Worm (Caenorhabditis elegans) whole organism, young adult: ENCODE data around the gene ZC449.5.
A peak's percentile ranks its signal among the peaks of the same experiment; 100 is the strongest.

Experiments
- B0019.2 ChIP-seq: fragments of 200-800 bp; sonication (Bioruptor generic); conservative IDR thresholded peaks from 2 replicates; pipeline ENCODE4 v1.3.6; 2022; ENCODE audit warnings: missing genetic modification reagents, missing genetic modification characterization, missing compliant biosample characterization
- C06A6.2 ChIP-seq: fragments of 200-800 bp; sonication (Bioruptor generic); conservative IDR thresholded peaks from 2 replicates; pipeline ENCODE4 v1.3.6; 2022; ENCODE audit warnings: missing genetic modification characterization, missing compliant biosample characterization
- C17E4.6 ChIP-seq: fragments of 200-800 bp; sonication (Bioruptor generic); IDR thresholded peaks from 2 replicates; pipeline ENCODE4 v1.3.6; 2022; ENCODE audit warnings: missing genetic modification reagents, missing genetic modification characterization, missing compliant biosample characterization
- D2030.7 ChIP-seq: fragments of 200-800 bp; sonication (Bioruptor generic); IDR thresholded peaks from 2 replicates; pipeline ENCODE4 v1.3.6; 2022; ENCODE audit warnings: missing genetic modification reagents, missing genetic modification characterization, missing compliant biosample characterization
- F10E7.11 ChIP-seq: sonication (generic microtip); optimal IDR thresholded peaks from 2 replicates; lab custom pipeline; 2017; ENCODE audit warnings: mild to moderate bottlenecking, missing genetic modification characterization, moderate library complexity, missing compliant biosample characterization
- F33H1.4 ChIP-seq: fragments of 200-800 bp; sonication (Bioruptor generic); IDR thresholded peaks from 2 replicates; pipeline ENCODE4 v1.3.6; 2022; ENCODE audit warnings: missing genetic modification reagents, missing genetic modification characterization, missing compliant biosample characterization
- F55B11.4 ChIP-seq: sonication (generic microtip); optimal IDR thresholded peaks from 2 replicates; lab custom pipeline; 2016; ENCODE audit warnings: missing compliant biosample characterization, missing genetic modification characterization, borderline replicate concordance; ENCODE audit not compliant: insufficient read depth
- F57A8.1 ChIP-seq: fragments of 200-800 bp; sonication (Bioruptor generic); optimal IDR thresholded peaks from 2 replicates; lab custom pipeline; 2018; ENCODE audit warnings: mild to moderate bottlenecking, missing genetic modification characterization, moderate library complexity, missing compliant biosample characterization
- F57C9.4 ChIP-seq: sonication (generic microtip); optimal IDR thresholded peaks from 2 replicates; lab custom pipeline; 2017; ENCODE audit warnings: mild to moderate bottlenecking, missing genetic modification characterization, missing compliant biosample characterization
- K11D2.4 ChIP-seq: fragments of 200-800 bp; sonication (Bioruptor generic); IDR thresholded peaks from 2 replicates; pipeline ENCODE4 v1.3.6; 2022; ENCODE audit warnings: missing genetic modification reagents, missing genetic modification characterization, missing compliant biosample characterization
- Y53F4B.3 ChIP-seq: fragments of 200-800 bp; sonication (Bioruptor generic); IDR thresholded peaks from 2 replicates; pipeline ENCODE4 v1.3.6; 2022; ENCODE audit warnings: missing genetic modification reagents, missing genetic modification characterization, missing compliant biosample characterization
- Y79H2A.3 ChIP-seq: fragments of 200-800 bp; sonication (Bioruptor generic); conservative IDR thresholded peaks from 2 replicates; pipeline ENCODE4 v1.3.6; 2022; ENCODE audit warnings: missing genetic modification reagents, missing genetic modification characterization, missing compliant biosample characterization
- aptf-3 ChIP-seq: fragments of 200-800 bp; sonication (Bioruptor generic); IDR thresholded peaks from 2 replicates; pipeline ENCODE4 v1.3.6; 2022; ENCODE audit warnings: missing genetic modification characterization, missing compliant biosample characterization
- attf-3 ChIP-seq: fragments of 200-800 bp; sonication (Bioruptor generic); conservative IDR thresholded peaks from 2 replicates; pipeline ENCODE4 v1.3.6; 2022; ENCODE audit warnings: missing genetic modification reagents, missing genetic modification characterization, missing compliant biosample characterization
- attf-6 ChIP-seq: fragments of 200-800 bp; sonication (Bioruptor generic); IDR thresholded peaks from 2 replicates; pipeline ENCODE4 v1.3.6; 2022; ENCODE audit warnings: missing genetic modification reagents, missing genetic modification characterization, missing compliant biosample characterization
- cebp-2 ChIP-seq: fragments of 200-800 bp; sonication (Bioruptor generic); IDR thresholded peaks from 2 replicates; pipeline ENCODE4 v1.3.6; 2022; ENCODE audit warnings: missing genetic modification characterization, missing compliant biosample characterization
- chd-7 ChIP-seq: sonication (generic microtip); optimal IDR thresholded peaks from 2 replicates; lab custom pipeline; 2016; ENCODE audit warnings: mild to moderate bottlenecking, missing genetic modification characterization, moderate library complexity, missing compliant biosample characterization
- die-1 ChIP-seq: sonication (generic microtip); optimal IDR thresholded peaks from 2 replicates; lab custom pipeline; 2016; ENCODE audit warnings: missing genotype, mild to moderate bottlenecking, missing genetic modification characterization, missing compliant biosample characterization
- egl-44 ChIP-seq: fragments of 200-800 bp; sonication (Bioruptor generic); IDR thresholded peaks from 2 replicates; pipeline ENCODE4 v1.3.6; 2022; ENCODE audit warnings: missing genetic modification reagents, missing genetic modification characterization, missing compliant biosample characterization
- ekl-4 ChIP-seq: fragments of 200-800 bp; sonication (Bioruptor generic); IDR thresholded peaks from 2 replicates; pipeline ENCODE4 v1.3.6; 2022; ENCODE audit warnings: missing genetic modification reagents, missing genetic modification characterization, missing compliant biosample characterization
- hlh-12 ChIP-seq: sonication (generic microtip); optimal IDR thresholded peaks from 2 replicates; lab custom pipeline; 2016; ENCODE audit warnings: missing genetic modification characterization, missing compliant biosample characterization
- hlh-26 ChIP-seq: fragments of 200-800 bp; sonication (Bioruptor generic); conservative IDR thresholded peaks from 2 replicates; pipeline ENCODE4 v1.3.6; 2022; ENCODE audit warnings: missing genetic modification reagents, missing genetic modification characterization, missing compliant biosample characterization
- hrde-1 ChIP-seq: sonication (generic microtip); optimal IDR thresholded peaks from 2 replicates; lab custom pipeline; 2016; ENCODE audit warnings: missing genetic modification characterization, mild to moderate bottlenecking, missing compliant biosample characterization, moderate library complexity, missing genotype, missing genetic modification reagents, borderline replicate concordance
- lsl-1 ChIP-seq: fragments of 200-800 bp; sonication (Bioruptor generic); optimal IDR thresholded peaks from 2 replicates; lab custom pipeline; 2018; ENCODE audit warnings: mild to moderate bottlenecking, missing genetic modification characterization, moderate library complexity, missing compliant biosample characterization
- mxl-1 ChIP-seq: sonication (generic microtip); optimal IDR thresholded peaks from 2 replicates; lab custom pipeline; 2016; ENCODE audit warnings: missing genetic modification characterization, missing compliant biosample characterization
- nfyb-1 ChIP-seq: fragments of 200-800 bp; sonication (Bioruptor generic); IDR thresholded peaks from 2 replicates; pipeline ENCODE4 v1.3.6; 2022; ENCODE audit warnings: missing genetic modification reagents, missing genetic modification characterization, missing compliant biosample characterization
- nhr-80 ChIP-seq: sonication (generic microtip); optimal IDR thresholded peaks from 2 replicates; lab custom pipeline; 2016; ENCODE audit warnings: missing genetic modification characterization, missing compliant biosample characterization
- rpc-1 ChIP-seq, 2 experiments: fragments of 150-350 bp in 1 of 2; sonication (generic microtip) in 1 of 2; optimal IDR thresholded peaks; 2 replicates each; lab custom pipeline; 2014 to 2018; ENCODE audit warnings: missing biosample characterization in 1 of 2, missing genetic modification characterization in 1 of 2, missing genetic modification reagents in 1 of 2, missing genotype in 1 of 2
- sea-2 ChIP-seq: fragments of 200-800 bp; sonication (Bioruptor generic); IDR thresholded peaks from 2 replicates; pipeline ENCODE4 v1.3.6; 2022; ENCODE audit warnings: missing genetic modification characterization, missing compliant biosample characterization
- snpc-3.4 ChIP-seq: sonication (generic microtip); optimal IDR thresholded peaks from 2 replicates; lab custom pipeline; 2017; ENCODE audit warnings: missing genetic modification characterization, mild to moderate bottlenecking, missing compliant biosample characterization, antibody characterized with exemption, moderate library complexity, missing genotype, missing genetic modification reagents
- tbx-9 ChIP-seq: sonication (generic microtip); optimal IDR thresholded peaks from 2 replicates; lab custom pipeline; 2016; ENCODE audit warnings: borderline replicate concordance, missing genetic modification characterization, inconsistent platforms, missing compliant biosample characterization
- unc-62 ChIP-seq: fragments of 150-350 bp; optimal IDR thresholded peaks from 2 replicates; lab custom pipeline; 2014; ENCODE audit warnings: missing biosample characterization, missing genetic modification reagents, missing genetic modification characterization
- ztf-25 ChIP-seq: fragments of 200-800 bp; sonication (Bioruptor generic); IDR thresholded peaks from 2 replicates; pipeline ENCODE4 v1.3.6; 2022; ENCODE audit warnings: missing genetic modification reagents, missing genetic modification characterization, missing compliant biosample characterization

Gene ZC449.5

DNA sequence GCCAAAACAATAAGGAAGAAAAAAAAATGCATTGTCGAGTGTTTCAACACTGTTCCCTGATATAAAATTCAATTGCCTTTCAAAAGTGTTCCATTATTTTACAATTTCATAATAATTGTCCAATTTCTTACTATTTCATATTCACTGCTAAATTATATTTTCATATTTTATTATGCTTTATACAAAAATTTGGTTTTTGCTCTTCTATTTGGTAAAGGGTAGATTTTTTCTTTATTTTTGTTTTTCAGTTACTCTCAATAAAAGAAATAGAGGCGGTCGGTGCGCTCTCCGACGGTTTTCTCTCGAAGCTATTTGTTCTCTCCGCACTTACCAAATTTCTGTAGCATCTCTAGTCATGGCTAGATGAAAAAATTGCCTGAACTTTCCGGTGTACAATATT is 20.0 kb downstream of the ZC449.5 start, which contains the start of gene sek-3:
TSS of gene sek-3 (plus strand) at position 301 of the 400 bp plus-strand sequence.
- TF ChIP-seq D2030.7 (GFP tag; lab: Robert Waterston, UW) (no peak), nfyb-1 (GFP tag; lab: Robert Waterston, UW) (no peak), cebp-2 (GFP tag; lab: Robert Waterston, UW) (no peak), ekl-4 (GFP tag; lab: Robert Waterston, UW) (no peak), snpc-3.4 (tag; lab: Kevin White, UChicago) (no peak), mxl-1 (no peak), tbx-9 (tag; lab: Kevin White, UChicago) (no peak), Y53F4B.3 (GFP tag; lab: Robert Waterston, UW) (no peak), chd-7 (tag; lab: Kevin White, UChicago) (no peak), Y79H2A.3 (GFP tag; lab: Robert Waterston, UW) (no peak), F57A8.1 (no peak), lsl-1 (GFP tag; lab: Kevin White, UChicago) (no peak), hlh-12 (tag; lab: Kevin White, UChicago) (no peak), die-1 (tag; lab: Kevin White, UChicago) (no peak), K11D2.4 (GFP tag; lab: Robert Waterston, UW) (no peak), F33H1.4 (no peak), hlh-26 (no peak), C06A6.2 (GFP tag; lab: Robert Waterston, UW) (no peak), B0019.2 (GFP tag; lab: Robert Waterston, UW) (no peak), rpc-1 (optimal IDR thresholded peaks at IDR 0.05; lab: Kevin White, UChicago) (no peak), rpc-1 (tag; optimal IDR thresholded peaks at IDR 0.05; lab: Kevin White, UChicago) (no peak)

DNA sequence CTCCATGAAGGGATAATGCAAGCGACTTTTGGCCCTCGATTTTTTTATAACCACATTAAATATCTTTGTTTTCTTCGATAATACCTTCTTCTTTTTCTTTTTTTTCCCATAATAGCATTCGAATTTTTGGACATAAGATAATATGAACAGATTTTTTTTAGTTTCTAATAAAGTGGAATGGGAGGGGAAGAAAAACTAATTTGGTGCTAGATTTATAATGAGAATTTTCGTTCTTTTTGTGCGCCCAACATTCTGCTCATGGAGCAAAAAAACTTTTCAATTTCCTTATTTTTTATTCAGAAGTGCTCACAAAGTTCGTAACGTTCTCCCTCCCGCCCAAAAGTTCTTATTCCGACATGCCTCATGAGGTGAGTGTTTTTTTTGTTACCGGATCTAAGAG is 21.8 kb downstream of the ZC449.5 start, which contains the start of gene ZC449.8:
TSS of gene ZC449.8 (plus strand) at position 301 of the 400 bp plus-strand sequence.
- TF ChIP-seq aptf-3 (no peak), D2030.7 (GFP tag; lab: Robert Waterston, UW) (no peak), C17E4.6 (no peak), F57C9.4 (tag; lab: Kevin White, UChicago) (no peak), rpc-1 (optimal IDR thresholded peaks at IDR 0.05; lab: Kevin White, UChicago) (no peak), rpc-1 (tag; optimal IDR thresholded peaks at IDR 0.05; lab: Kevin White, UChicago) (no peak), sea-2 (GFP tag; lab: Robert Waterston, UW) (no peak), egl-44 (no peak), attf-3 (GFP tag; lab: Robert Waterston, UW) (no peak), nfyb-1 (GFP tag; lab: Robert Waterston, UW) (no peak), hlh-12 (tag; lab: Kevin White, UChicago) (no peak), F33H1.4 (no peak), unc-62 (GFP tag; lab: Kevin White, UChicago) (no peak), attf-6 (GFP tag; lab: Robert Waterston, UW) (no peak), F55B11.4 (tag; lab: Kevin White, UChicago) (no peak), hrde-1 (no peak)

DNA sequence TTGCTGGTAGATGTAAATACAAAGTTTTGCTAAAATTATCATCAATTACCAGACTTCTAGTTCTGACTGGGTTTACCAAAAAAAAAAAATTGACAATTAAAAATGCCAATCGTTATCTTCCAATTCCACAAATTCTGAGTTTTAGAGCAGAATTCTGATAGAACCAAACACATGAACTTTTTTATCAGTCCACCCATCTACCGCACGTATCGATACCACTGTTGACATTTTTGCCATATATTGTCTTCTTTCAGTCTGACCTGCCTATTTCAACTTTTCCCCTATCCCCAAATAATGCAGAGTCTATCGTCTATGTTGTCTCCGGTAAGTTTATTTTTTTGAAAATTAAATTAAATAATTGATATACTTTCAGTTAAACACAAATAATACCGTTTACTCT is 23.7 kb downstream of the ZC449.5 start, which contains the start of gene ZC449.7:
TSS of gene ZC449.7 (plus strand) at position 249 of the 400 bp plus-strand sequence.
- TF ChIP-seq F10E7.11 (tag; lab: Kevin White, UChicago): no peak
- peak; percentile 83 for TF ChIP-seq nhr-80 (tag; lab: Kevin White, UChicago)

DNA sequence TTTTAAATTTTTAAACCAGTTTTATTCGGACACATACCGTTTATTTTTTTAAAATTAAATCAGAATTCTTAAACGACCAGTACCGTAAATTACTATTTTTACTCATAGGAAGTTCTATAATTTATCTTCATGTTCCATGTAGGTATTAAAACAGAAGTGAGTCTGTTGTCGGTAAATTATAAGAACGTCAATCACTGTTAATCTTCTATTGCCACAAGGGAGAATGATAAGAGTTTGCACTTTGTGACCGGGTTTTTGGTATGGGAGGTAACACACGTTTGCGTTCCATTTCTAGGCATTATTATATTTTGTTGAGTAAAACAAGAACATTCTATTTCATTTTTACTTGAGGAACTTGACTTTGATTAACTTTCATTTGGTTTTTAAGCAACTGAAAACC is 28.6 kb downstream of the ZC449.5 start, which contains the start of gene hsd-3:
TSS of gene hsd-3 (plus strand) at position 301 of the 400 bp plus-strand sequence.
- TF ChIP-seq ztf-25 (GFP tag; lab: Robert Waterston, UW) (no peak), nhr-80 (tag; lab: Kevin White, UChicago) (peak; percentile 5)
- TF ChIP-seq, all 124 proteins: peak for 1
